Worm (Caenorhabditis elegans): Measurements from ENCODE around the gene kgb-2.

Gene kgb-2

DNA sequence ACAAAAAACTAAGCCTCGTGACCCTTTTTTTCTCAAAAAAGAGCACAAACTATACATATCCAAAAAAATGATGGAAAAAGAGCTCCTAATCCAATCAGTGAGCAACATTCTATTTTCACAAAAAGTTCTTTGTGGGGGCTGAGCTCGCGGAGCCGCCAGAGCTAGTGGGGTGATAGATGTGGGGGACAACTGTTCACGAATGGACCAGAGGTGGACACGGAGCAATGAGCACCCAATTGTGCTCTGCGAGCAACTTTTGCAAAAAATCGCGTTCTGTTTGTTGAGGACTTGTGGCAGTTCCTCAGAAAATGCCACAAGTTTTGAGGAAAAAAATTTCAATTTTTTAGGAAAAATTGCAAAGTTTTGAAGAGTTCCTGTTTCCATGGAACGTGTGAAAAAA, 48.2 kb downstream of the kgb-2 start:
- TF ChIP-seq dao-5 (tag; optimal IDR thresholded peaks at IDR 0.05) (no peak), him-1 (tag; optimal IDR thresholded peaks at IDR 0.05) (no peak), W03F9.2 (tag; optimal IDR thresholded peaks at IDR 0.05) (no peak)

- TF ChIP-seq dao-5 (tag; optimal IDR thresholded peaks at IDR 0.05) (no peak), him-1 (tag; optimal IDR thresholded peaks at IDR 0.05) (no peak), W03F9.2 (tag; optimal IDR thresholded peaks at IDR 0.05) (no peak)
Measured at ce11 chrIV:3655896-3656295, 49.3 kb downstream of the kgb-2 start.

All from whole organism, L4/young adult.